Fruit fly (Drosophila melanogaster) S2 (cell line): ENCODE measurements around the gene CG14441.

Experiments
- CG8478 ChIP-seq: fragments of >200 bp; optimal IDR thresholded peaks from 2 replicates; lab custom pipeline; 2018
- CTCF ChIP-seq, 2 experiments: fragments of >200 bp; optimal IDR thresholded peaks; 2 replicates each; lab custom pipeline; 2018

- TF ChIP-seq CTCF (optimal IDR thresholded peaks at IDR 0.05; lab: Kevin White, UChicago) (no peak), CG8478 (no peak)
Observed at dm6 chrX:6677826-6678489, 21.4 kb upstream of the CG14441 start, which contains the start of gene Fum1.
